Comparison of ENCODE assay signal across 2 fruit fly cellular contexts in the genomic region with DNA sequence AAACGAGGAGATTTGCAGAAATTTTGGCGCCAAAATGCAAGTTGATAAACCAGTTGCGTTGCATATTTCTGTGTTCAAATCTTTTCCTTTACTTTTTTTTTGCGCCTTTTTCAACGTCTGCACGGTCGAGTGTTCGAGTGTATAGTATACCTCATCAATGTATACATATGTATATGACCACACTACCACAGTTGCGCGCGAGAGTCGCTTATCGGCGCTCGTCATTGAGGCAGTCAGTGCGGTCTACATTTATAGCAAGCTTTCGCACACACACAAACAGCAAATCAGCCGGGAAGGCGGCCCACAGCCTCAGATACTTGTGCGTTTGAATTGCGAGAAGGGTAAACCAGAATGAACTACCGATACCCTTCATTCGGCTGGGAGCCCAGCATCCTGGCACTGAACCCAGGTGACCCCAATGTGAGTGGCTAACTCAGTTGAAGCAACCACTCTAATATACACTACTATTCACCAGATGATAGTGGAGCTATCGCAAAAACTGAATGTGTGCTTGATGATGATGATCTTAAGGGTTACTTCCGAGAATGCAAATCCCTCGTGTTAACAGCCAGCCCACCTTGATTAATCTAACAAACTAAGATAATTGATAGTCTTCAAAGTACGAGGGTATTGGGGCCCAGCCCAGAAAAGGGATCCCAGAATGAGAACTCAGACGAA.
TF ChIP-seq lines count a peak whose summit lies in the region.

No protein-coding gene starts in this region.

TF ChIP-seq in whole organism, prepupa, 60 proteins besides CTCF, POLR2A, EP300 and RAD21 (continued from another document):
- TF ChIP-seq spab (GFP tag; optimal IDR thresholded peaks at IDR 0.05; lab: Kevin White, UChicago) (peak; percentile 11), Eip78C (GFP tag; lab: Kevin White, UChicago) (peak; percentile 78), salr (GFP tag; optimal IDR thresholded peaks at IDR 0.05; lab: Kevin White, UChicago) (peak in 1 of 2 experiments; percentile 0), Hr4 (GFP tag; optimal IDR thresholded peaks at IDR 0.05; lab: Kevin White, UChicago) (no peak), CG1621 (tag; optimal IDR thresholded peaks at IDR 0.05; lab: Kevin White, UChicago) (no peak), CG11762 (GFP tag; optimal IDR thresholded peaks at IDR 0.05; lab: Kevin White, UChicago; ENCODE audit: insufficient read depth) (no peak), dsx (GFP tag; optimal IDR thresholded peaks at IDR 0.05; lab: Kevin White, UChicago; ENCODE audit: poor library complexity, severe bottlenecking) (peak; percentile 34), CG4318 (GFP tag; optimal IDR thresholded peaks at IDR 0.05; lab: Kevin White, UChicago) (no peak), ss (GFP tag; optimal IDR thresholded peaks at IDR 0.05; lab: Kevin White, UChicago) (peak in 1 of 2 experiments; percentile 48), fd59A (GFP tag; optimal IDR thresholded peaks at IDR 0.05; lab: Kevin White, UChicago) (no peak), CG7368 (GFP tag; optimal IDR thresholded peaks at IDR 0.05; lab: Kevin White, UChicago) (no peak), net (GFP tag; optimal IDR thresholded peaks at IDR 0.05; lab: Kevin White, UChicago) (no peak), CG6163 (GFP tag; IDR thresholded peaks at IDR 0.05; lab: Robert Waterston, UW) (no peak), achi (GFP tag; optimal IDR thresholded peaks at IDR 0.05; lab: Kevin White, UChicago) (no peak), CG11294 (GFP tag; IDR thresholded peaks at IDR 0.05; lab: Robert Waterston, UW) (no peak), Eip75B (GFP tag; optimal IDR thresholded peaks at IDR 0.05; lab: Kevin White, UChicago) (peak; percentile 8), CG6808 (GFP tag; optimal IDR thresholded peaks at IDR 0.05; lab: Kevin White, UChicago) (peak; percentile 35), Ets21C (GFP tag; optimal IDR thresholded peaks at IDR 0.05; lab: Kevin White, UChicago) (peak; percentile 20), CG6792 (GFP tag; optimal IDR thresholded peaks at IDR 0.05; lab: Kevin White, UChicago) (peak; percentile 33), CG3919 (GFP tag; optimal IDR thresholded peaks at IDR 0.05; lab: Kevin White, UChicago) (peak; percentile 13), CG9139 (GFP tag; optimal IDR thresholded peaks at IDR 0.05; lab: Kevin White, UChicago) (no peak), Lpt (GFP tag; optimal IDR thresholded peaks at IDR 0.05; lab: Kevin White, UChicago) (no peak), topi (GFP tag; optimal IDR thresholded peaks at IDR 0.05; lab: Kevin White, UChicago) (peak; percentile 52), CG8319 (GFP tag; optimal IDR thresholded peaks at IDR 0.05; lab: Kevin White, UChicago) (no peak), Ets96B (tag; optimal IDR thresholded peaks at IDR 0.05; lab: Kevin White, UChicago) (peak; percentile 34), fkh (GFP tag; optimal IDR thresholded peaks at IDR 0.05; lab: Kevin White, UChicago) (no peak), esn (GFP tag; optimal IDR thresholded peaks at IDR 0.05; lab: Kevin White, UChicago) (peak; percentile 53), Smox (GFP tag; optimal IDR thresholded peaks at IDR 0.05; lab: Kevin White, UChicago) (peak; percentile 48), dac (GFP tag; optimal IDR thresholded peaks at IDR 0.05; lab: Kevin White, UChicago) (no peak), Gug (GFP tag; IDR thresholded peaks at IDR 0.05; lab: Robert Waterston, UW) (no peak), Sox102F (GFP tag; optimal IDR thresholded peaks at IDR 0.05; lab: Kevin White, UChicago) (peak; percentile 25), acj6 (GFP tag; optimal IDR thresholded peaks at IDR 0.05; lab: Kevin White, UChicago) (peak; percentile 8), OdsH (GFP tag; optimal IDR thresholded peaks at IDR 0.05; lab: Kevin White, UChicago) (peak; percentile 16), Met (GFP tag; optimal IDR thresholded peaks at IDR 0.05; lab: Kevin White, UChicago) (peak; percentile 42), pdm3 (GFP tag; optimal IDR thresholded peaks at IDR 0.05; lab: Kevin White, UChicago) (no peak)

TF ChIP-seq in whole organism, wandering third instar larva, 38 proteins besides CTCF, POLR2A, EP300 and RAD21 (continued from another document):
- peak; percentile 67 for TF ChIP-seq Hnf4 (GFP tag; optimal IDR thresholded peaks at IDR 0.05; lab: Kevin White, UChicago)
- TF ChIP-seq Abd-B (GFP tag; optimal IDR thresholded peaks at IDR 0.05; lab: Kevin White, UChicago), result no peak
- no peak for TF ChIP-seq sage (GFP tag; optimal IDR thresholded peaks at IDR 0.05; lab: Kevin White, UChicago)
- TF ChIP-seq HLH106 (tag; optimal IDR thresholded peaks at IDR 0.05; lab: Kevin White, UChicago), result peak; percentile 74
- no peak for TF ChIP-seq N (GFP tag; optimal IDR thresholded peaks at IDR 0.05; lab: Kevin White, UChicago)
